Worm (Caenorhabditis elegans) whole organism, L1 larva: ENCODE data around the gene adt-1.

ENCODE experiments used
- C04F5.9 ChIP-seq: sonication (generic microtip); optimal IDR thresholded peaks from 2 replicates; lab custom pipeline; 2016; ENCODE audit warnings: missing genetic modification characterization, missing compliant biosample characterization
- C16A3.4 ChIP-seq: fragments of 150-350 bp; optimal IDR thresholded peaks from 2 replicates; lab custom pipeline; 2014; ENCODE audit warnings: missing biosample characterization, missing genetic modification characterization
- F16B12.6 ChIP-seq: fragments of 150-350 bp; optimal IDR thresholded peaks from 2 replicates; lab custom pipeline; 2014; ENCODE audit warnings: missing biosample characterization, missing genetic modification characterization
- Y116A8C.19 ChIP-seq: sonication (generic microtip); optimal IDR thresholded peaks from 2 replicates; lab custom pipeline; 2016; ENCODE audit warnings: missing compliant biosample characterization, missing genetic modification characterization, borderline replicate concordance
- alr-1 ChIP-seq: fragments of 200-800 bp; sonication (Bioruptor generic); optimal IDR thresholded peaks from 2 replicates; lab custom pipeline; 2018; ENCODE audit warnings: borderline replicate concordance, mild to moderate bottlenecking, missing genetic modification characterization, missing compliant biosample characterization
- ama-1 ChIP-seq: fragments of 150-350 bp; optimal IDR thresholded peaks from 2 replicates; lab custom pipeline; 2014
- blmp-1 ChIP-seq: fragments of 150-350 bp; optimal IDR thresholded peaks from 2 replicates; lab custom pipeline; 2014; ENCODE audit warnings: missing biosample characterization, missing genetic modification characterization
- ceh-63 ChIP-seq: fragments of 200-800 bp; sonication (Bioruptor generic); optimal IDR thresholded peaks from 2 replicates; lab custom pipeline; 2018; ENCODE audit warnings: mild to moderate bottlenecking, missing genetic modification characterization, missing compliant biosample characterization
- ceh-8 ChIP-seq: fragments of 200-800 bp; sonication (Bioruptor generic); optimal IDR thresholded peaks from 2 replicates; lab custom pipeline; 2018; ENCODE audit warnings: mild to moderate bottlenecking, missing genetic modification characterization, moderate library complexity, missing compliant biosample characterization
- ceh-82 ChIP-seq, 3 experiments: fragments of 150-350 bp in 1 of 3; sonication (generic microtip) in 2 of 3; optimal IDR thresholded peaks; 2 replicates each; lab custom pipeline; 2014 to 2017; ENCODE audit warnings: missing biosample characterization in 3 of 3, missing genetic modification characterization in 3 of 3
- ces-1 ChIP-seq: fragments of 150-350 bp; optimal IDR thresholded peaks from 2 replicates; lab custom pipeline; 2014; ENCODE audit warnings: missing biosample characterization, missing genetic modification reagents, missing genetic modification characterization
- efl-1 ChIP-seq, 4 experiments: fragments of 150-350 bp; optimal IDR thresholded peaks in 3 of 4; peaks in 1 of 4; 1 replicate in 1 of 4; 2 replicates in 3 of 4; lab custom pipeline; 2014; ENCODE audit warnings: missing biosample characterization in 2 of 4, missing genetic modification characterization in 2 of 4, missing genetic modification reagents in 2 of 4
- efl-3 ChIP-seq: fragments of 200-800 bp; sonication (Bioruptor generic); optimal IDR thresholded peaks from 2 replicates; lab custom pipeline; 2018; ENCODE audit warnings: mild to moderate bottlenecking, missing genetic modification characterization, missing compliant biosample characterization
- egl-27 ChIP-seq, 2 experiments: fragments of 150-350 bp in 1 of 2; sonication (generic microtip); optimal IDR thresholded peaks; 3 replicates each; lab custom pipeline; 2017 to 2018; ENCODE audit warnings: missing biosample characterization in 2 of 2, missing genetic modification characterization in 2 of 2, missing genetic modification reagents in 2 of 2
- elt-3 ChIP-seq, 6 experiments: fragments of 150-350 bp in 1 of 6; sonication (generic microtip); optimal IDR thresholded peaks; 2 replicates each; lab custom pipeline; 2017 to 2018; ENCODE audit warnings: missing biosample characterization in 6 of 6, missing genetic modification characterization in 6 of 6, inconsistent platforms in 1 of 6
- fkh-4 ChIP-seq: sonication (generic microtip); optimal IDR thresholded peaks from 2 replicates; lab custom pipeline; 2016; ENCODE audit warnings: missing compliant biosample characterization, missing genetic modification characterization, borderline replicate concordance
- fkh-8 ChIP-seq: sonication (generic microtip); optimal IDR thresholded peaks from 2 replicates; lab custom pipeline; 2016; ENCODE audit warnings: mild to moderate bottlenecking, missing genetic modification characterization, missing compliant biosample characterization
- fos-1 ChIP-seq: fragments of 150-350 bp; optimal IDR thresholded peaks from 2 replicates; lab custom pipeline; 2014; ENCODE audit warnings: missing biosample characterization, missing genetic modification characterization
- grh-1 ChIP-seq: fragments of 200-800 bp; sonication (Bioruptor generic); IDR thresholded peaks from 2 replicates; pipeline ENCODE4 v1.3.6; 2022; ENCODE audit warnings: missing genetic modification reagents, missing genetic modification characterization, missing compliant biosample characterization
- hlh-17 ChIP-seq: fragments of 200-800 bp; sonication (Bioruptor generic); optimal IDR thresholded peaks from 2 replicates; lab custom pipeline; 2018; ENCODE audit warnings: missing genetic modification characterization, mild to moderate bottlenecking, missing compliant biosample characterization, moderate library complexity, borderline replicate concordance
- hlh-4 ChIP-seq: sonication (generic microtip); optimal IDR thresholded peaks from 2 replicates; lab custom pipeline; 2016; ENCODE audit warnings: mild to moderate bottlenecking, missing genetic modification characterization, missing compliant biosample characterization
- hpl-2 ChIP-seq: fragments of 150-350 bp; optimal IDR thresholded peaks from 2 replicates; lab custom pipeline; 2014; ENCODE audit warnings: missing biosample characterization, missing genetic modification reagents, missing genetic modification characterization
- irx-1 ChIP-seq: sonication (generic microtip); optimal IDR thresholded peaks from 2 replicates; lab custom pipeline; 2016; ENCODE audit warnings: missing genetic modification characterization, missing compliant biosample characterization
- lin-13 ChIP-seq: fragments of 150-350 bp; optimal IDR thresholded peaks from 2 replicates; lab custom pipeline; 2014; ENCODE audit warnings: missing biosample characterization, missing genetic modification reagents, missing genetic modification characterization
- lin-14 ChIP-seq: fragments of 200-800 bp; sonication (Bioruptor generic); optimal IDR thresholded peaks from 2 replicates; lab custom pipeline; 2018; ENCODE audit warnings: mild to moderate bottlenecking, missing genetic modification characterization, moderate library complexity, missing compliant biosample characterization
- lin-15B ChIP-seq: fragments of 150-350 bp; sonication (generic microtip); optimal IDR thresholded peaks from 3 replicates; lab custom pipeline; 2014; ENCODE audit warnings: missing biosample characterization, missing genetic modification characterization
- lir-3 ChIP-seq: sonication (generic microtip); optimal IDR thresholded peaks from 2 replicates; lab custom pipeline; 2016; ENCODE audit warnings: mild to moderate bottlenecking, missing genetic modification characterization, moderate library complexity, missing compliant biosample characterization; ENCODE audit not compliant: poor library complexity
- lsy-2 ChIP-seq, 2 experiments: fragments of 150-350 bp; optimal IDR thresholded peaks; 2 replicates each; lab custom pipeline; 2014; ENCODE audit warnings: missing biosample characterization in 2 of 2, missing genetic modification characterization in 2 of 2
- mab-9 ChIP-seq: fragments of 200-800 bp; sonication (Bioruptor generic); IDR thresholded peaks from 2 replicates; pipeline ENCODE4 v1.3.6; 2022; ENCODE audit warnings: missing genetic modification reagents, missing genetic modification characterization, missing compliant biosample characterization
- mep-1 ChIP-seq: fragments of 150-350 bp; optimal IDR thresholded peaks from 2 replicates; lab custom pipeline; 2014; ENCODE audit warnings: missing biosample characterization, missing genetic modification characterization
- nhr-12 ChIP-seq: sonication (generic microtip); optimal IDR thresholded peaks from 2 replicates; lab custom pipeline; 2017; ENCODE audit warnings: missing biosample characterization, missing genetic modification characterization
- nhr-237 ChIP-seq: fragments of 150-350 bp; optimal IDR thresholded peaks from 2 replicates; lab custom pipeline; 2014; ENCODE audit warnings: missing biosample characterization, missing genetic modification characterization
- nhr-47 ChIP-seq: sonication (generic microtip); optimal IDR thresholded peaks from 2 replicates; lab custom pipeline; 2016; ENCODE audit warnings: mild to moderate bottlenecking, missing genetic modification characterization, moderate library complexity, missing compliant biosample characterization
- nhr-71 ChIP-seq: sonication (generic microtip); optimal IDR thresholded peaks from 2 replicates; lab custom pipeline; 2016; ENCODE audit warnings: mild to moderate bottlenecking, missing genetic modification characterization, moderate library complexity, missing compliant biosample characterization
- nhr-85 ChIP-seq: sonication (generic microtip); peaks from one replicate; lab custom pipeline; 2016; ENCODE audit warnings: missing genetic modification characterization, inconsistent platforms, missing compliant biosample characterization
- pag-3 ChIP-seq: sonication (generic microtip); optimal IDR thresholded peaks from 2 replicates; lab custom pipeline; 2017; ENCODE audit warnings: missing genetic modification characterization, mild to moderate bottlenecking, missing compliant biosample characterization, antibody characterized with exemption, borderline replicate concordance; ENCODE audit not compliant: insufficient read depth
- pax-3 ChIP-seq: fragments of 200-800 bp; sonication (Bioruptor generic); optimal IDR thresholded peaks from 2 replicates; lab custom pipeline; 2018; ENCODE audit warnings: mild to moderate bottlenecking, missing genetic modification characterization, moderate library complexity, missing compliant biosample characterization
- skn-1 ChIP-seq: fragments of 150-350 bp; optimal IDR thresholded peaks from 2 replicates; lab custom pipeline; 2014; ENCODE audit warnings: missing biosample characterization, missing genetic modification characterization
- snpc-4 ChIP-seq: fragments of 150-350 bp; optimal IDR thresholded peaks from 2 replicates; lab custom pipeline; 2014; ENCODE audit warnings: missing biosample characterization, missing genetic modification characterization
- sox-4 ChIP-seq: sonication (generic microtip); optimal IDR thresholded peaks from 2 replicates; lab custom pipeline; 2016; ENCODE audit warnings: missing genetic modification characterization, missing compliant biosample characterization
- sup-37 ChIP-seq: fragments of 200-800 bp; sonication (Bioruptor generic); optimal IDR thresholded peaks from 2 replicates; lab custom pipeline; 2018; ENCODE audit warnings: mild to moderate bottlenecking, missing genetic modification characterization, missing compliant biosample characterization
- tbx-2 ChIP-seq: sonication (generic microtip); optimal IDR thresholded peaks from 2 replicates; lab custom pipeline; 2016; ENCODE audit warnings: missing genetic modification characterization, missing compliant biosample characterization
- unc-86 ChIP-seq: sonication (generic microtip); optimal IDR thresholded peaks from 2 replicates; lab custom pipeline; 2016; ENCODE audit warnings: missing genetic modification characterization, missing compliant biosample characterization
- unc-98 ChIP-seq: fragments of 200-800 bp; sonication (Bioruptor generic); IDR thresholded peaks from 2 replicates; pipeline ENCODE4 v1.3.6; 2022; ENCODE audit warnings: missing genetic modification characterization, missing compliant biosample characterization
- zag-1 ChIP-seq: fragments of 150-350 bp; optimal IDR thresholded peaks from 2 replicates; lab custom pipeline; 2014; ENCODE audit warnings: missing biosample characterization, missing genetic modification characterization

The adt-1 gene

ce11 chrX:12635010-12635409, 43.6 kb upstream of the adt-1 start (continued):
- TF ChIP-seq lin-15B (tag; lab: Kevin White, UChicago) (peak; percentile 14), hpl-2 (no peak), nhr-47 (peak; percentile 32), tbx-2 (tag; lab: Kevin White, UChicago) (peak; percentile 13), fos-1 (tag; lab: Kevin White, UChicago) (peak; percentile 14), ama-1 (lab: Kevin White, UChicago) (no peak), efl-3 (GFP tag; lab: Kevin White, UChicago) (no peak), skn-1 (peak; percentile 40), irx-1 (tag; lab: Kevin White, UChicago) (no peak), unc-86 (tag; lab: Kevin White, UChicago) (no peak), egl-27 (tag; optimal IDR thresholded peaks at IDR 0.05; lab: Kevin White, UChicago) (no peak), Y116A8C.19 (tag; lab: Kevin White, UChicago) (no peak), hlh-4 (tag; lab: Kevin White, UChicago) (no peak), efl-1 (optimal IDR thresholded peaks at IDR 0.05; lab: Kevin White, UChicago) (peak; percentile 15 to 78), efl-1 (GFP tag; optimal IDR thresholded peaks at IDR 0.05 in 1 of 2; lab: Kevin White, UChicago) (peak; percentile 77 to 98), fkh-8 (tag; lab: Kevin White, UChicago) (no peak), C04F5.9 (tag; lab: Kevin White, UChicago) (no peak), ceh-8 (GFP tag; lab: Kevin White, UChicago) (no peak), nhr-237 (tag; lab: Kevin White, UChicago) (no peak), C16A3.4 (tag; lab: Kevin White, UChicago) (peak; percentile 62), sup-37 (GFP tag; lab: Kevin White, UChicago) (no peak), F16B12.6 (tag; lab: Kevin White, UChicago) (no peak), pag-3 (tag; lab: Kevin White, UChicago) (no peak), lsy-2 (tag; optimal IDR thresholded peaks at IDR 0.05; lab: Kevin White, UChicago) (peak in 1 of 2 experiments; percentile 75), pax-3 (tag; lab: Kevin White, UChicago) (no peak), ceh-82 (tag; optimal IDR thresholded peaks at IDR 0.05; lab: Kevin White, UChicago) (no peak), nhr-85 (tag; lab: Kevin White, UChicago) (peak; percentile 75), ceh-63 (GFP tag; lab: Kevin White, UChicago) (no peak), lin-13 (GFP tag; lab: Kevin White, UChicago) (no peak), ces-1 (GFP tag; lab: Kevin White, UChicago) (no peak), unc-98 (GFP tag; lab: Robert Waterston, UW) (no peak), mep-1 (tag; lab: Kevin White, UChicago) (peak; percentile 62), nhr-12 (no peak), grh-1 (no peak), blmp-1 (tag; lab: Kevin White, UChicago) (peak; percentile 73), lin-14 (GFP tag; lab: Kevin White, UChicago) (peak; percentile 85), nhr-71 (tag; lab: Kevin White, UChicago) (peak; percentile 47), hlh-17 (GFP tag; lab: Kevin White, UChicago) (no peak), sox-4 (tag; lab: Kevin White, UChicago) (no peak), mab-9 (GFP tag; lab: Robert Waterston, UW) (no peak), elt-3 (tag; optimal IDR thresholded peaks at IDR 0.05; lab: Kevin White, UChicago) (peak in 2 of 6 experiments; percentile 45), zag-1 (tag; lab: Kevin White, UChicago) (no peak), fkh-4 (tag; lab: Kevin White, UChicago) (no peak), snpc-4 (tag; lab: Kevin White, UChicago) (no peak), alr-1 (tag; lab: Kevin White, UChicago) (no peak), lir-3 (tag; lab: Kevin White, UChicago) (no peak)
